Fruit fly (Drosophila melanogaster) whole organism, adult: ENCODE measurements around the gene CG34325.

ENCODE experiments used
- CG11617 ChIP-seq: fragments of 200-800 bp; sonication (Bioruptor generic); optimal IDR thresholded peaks from 2 replicates; lab custom pipeline; 2017; ENCODE audit warnings: mild to moderate bottlenecking, missing biosample characterization, missing genetic modification reagents, missing genetic modification characterization
- CG33017 ChIP-seq: fragments of 200-800 bp; sonication (Bioruptor generic); optimal IDR thresholded peaks from 2 replicates; lab custom pipeline; 2018; ENCODE audit warnings: missing biosample characterization, mild to moderate bottlenecking, missing genetic modification characterization, moderate library complexity
- CG5204 ChIP-seq: fragments of 200-800 bp; sonication (Bioruptor generic); optimal IDR thresholded peaks from 2 replicates; lab custom pipeline; 2016; ENCODE audit warnings: missing biosample characterization, missing genetic modification characterization
- Hr96 ChIP-seq: fragments of 200-800 bp; sonication (Bioruptor generic); optimal IDR thresholded peaks from 2 replicates; lab custom pipeline; 2016; ENCODE audit warnings: missing biosample characterization, missing genetic modification characterization
- Mnt ChIP-seq: fragments of 200-800 bp; sonication (Bioruptor generic); optimal IDR thresholded peaks from 2 replicates; lab custom pipeline; 2016; ENCODE audit warnings: missing biosample characterization, mild to moderate bottlenecking, missing genetic modification characterization
- bab1 ChIP-seq: fragments of 200-800 bp; sonication (Bioruptor generic); optimal IDR thresholded peaks from 3 replicates; lab custom pipeline; 2019; ENCODE audit warnings: missing biosample characterization, mild to moderate bottlenecking, missing genetic modification characterization, moderate library complexity
- cic ChIP-seq: fragments of 200-800 bp; sonication (Bioruptor generic); optimal IDR thresholded peaks from 2 replicates; lab custom pipeline; 2017; ENCODE audit warnings: missing biosample characterization, mild to moderate bottlenecking, missing genetic modification characterization, moderate library complexity
- cnc ChIP-seq, 2 experiments: fragments of >200 bp; optimal IDR thresholded peaks; 2 replicates each; lab custom pipeline; 2017
- ovo ChIP-seq: fragments of 200-800 bp; sonication (Bioruptor generic); optimal IDR thresholded peaks from 2 replicates; lab custom pipeline; 2016; ENCODE audit warnings: missing biosample characterization, missing genetic modification characterization
- pad ChIP-seq: fragments of 200-800 bp; sonication (Bioruptor generic); optimal IDR thresholded peaks from 3 replicates; lab custom pipeline; 2017; ENCODE audit warnings: missing biosample characterization, missing genetic modification characterization, mild to moderate bottlenecking, moderate library complexity, missing genetic modification reagents
- tj ChIP-seq: fragments of 200-800 bp; sonication (Bioruptor generic); optimal IDR thresholded peaks from 3 replicates; lab custom pipeline; 2017; ENCODE audit warnings: missing biosample characterization, mild to moderate bottlenecking, missing genetic modification characterization, moderate library complexity

DNA sequence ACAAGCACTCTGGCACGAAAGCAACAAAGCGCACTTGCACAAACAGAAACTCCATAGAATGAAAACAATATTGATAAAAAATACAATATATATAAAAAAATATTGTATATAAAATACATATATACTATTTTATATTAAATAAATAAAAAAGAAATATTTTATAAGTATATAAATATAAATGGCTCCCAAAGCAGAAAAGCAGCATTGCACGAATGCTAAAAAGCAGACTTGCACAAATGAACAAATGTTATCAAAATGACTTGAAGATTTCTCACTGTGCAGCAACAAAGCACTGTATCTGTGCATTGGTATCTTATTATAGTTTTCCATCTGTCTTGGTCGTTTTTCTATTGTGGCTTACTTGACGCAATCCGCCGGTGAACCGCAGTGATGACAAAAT lies 47.6 kb upstream of the CG34325 start:
- TF ChIP-seq Mnt (GFP tag; lab: Kevin White, UChicago), result no peak
- TF ChIP-seq Hr96, result no peak
- TF ChIP-seq cic (GFP tag; lab: Kevin White, UChicago), result no peak
- no peak for TF ChIP-seq tj (GFP tag; lab: Kevin White, UChicago)
- TF ChIP-seq bab1, result no peak
- no peak for TF ChIP-seq CG33017
- no peak for TF ChIP-seq CG11617 (GFP tag; lab: Kevin White, UChicago)
- no peak for TF ChIP-seq cnc (optimal IDR thresholded peaks at IDR 0.05; lab: Kevin White, UChicago)
- no peak for TF ChIP-seq ovo (GFP tag; lab: Kevin White, UChicago)
- TF ChIP-seq CG5204 (GFP tag; lab: Kevin White, UChicago), result no peak
- no peak for TF ChIP-seq pad (GFP tag; lab: Kevin White, UChicago)
